Fruit fly (Drosophila melanogaster) whole organism, embryonic: ENCODE results near the gene ZnT77C.

Experiments
- Aef1 ChIP-seq: fragments of 200-800 bp; sonication (Bioruptor generic); IDR thresholded peaks from 3 replicates; pipeline ENCODE4 v1.3.6; 2022; ENCODE audit warnings: missing biosample characterization, missing genetic modification characterization
- Antp ChIP-seq: fragments of 200-800 bp; sonication (Bioruptor generic); optimal IDR thresholded peaks from 3 replicates; lab custom pipeline; 2016; ENCODE audit warnings: missing biosample characterization, missing genetic modification characterization
- BEAF-32 ChIP-seq: fragments of 200-800 bp; sonication (Bioruptor generic); optimal IDR thresholded peaks from 3 replicates; lab custom pipeline; 2017; ENCODE audit warnings: missing biosample characterization, missing genetic modification characterization, mild to moderate bottlenecking, moderate library complexity, missing genetic modification reagents
- Blimp-1 ChIP-seq: fragments of 200-800 bp; sonication (Bioruptor generic); optimal IDR thresholded peaks from 3 replicates; lab custom pipeline; 2018; ENCODE audit warnings: missing biosample characterization, missing genetic modification characterization, mild to moderate bottlenecking, moderate library complexity, missing genetic modification reagents
- BtbVII ChIP-seq: fragments of 200-800 bp; sonication (Bioruptor generic); optimal IDR thresholded peaks from 3 replicates; lab custom pipeline; 2017; ENCODE audit warnings: missing biosample characterization, mild to moderate bottlenecking, missing genetic modification characterization
- CG1024 ChIP-seq: fragments of 200-800 bp; sonication (Bioruptor generic); IDR thresholded peaks from 2 replicates; pipeline ENCODE4 v1.3.6; 2022; ENCODE audit warnings: missing biosample characterization, missing genetic modification characterization
- CG10274 ChIP-seq: fragments of 200-800 bp; sonication (Bioruptor generic); optimal IDR thresholded peaks from 3 replicates; lab custom pipeline; 2017; ENCODE audit warnings: missing biosample characterization, mild to moderate bottlenecking, missing genetic modification characterization
- CG10431 ChIP-seq: fragments of 200-800 bp; sonication (Bioruptor generic); optimal IDR thresholded peaks from 3 replicates; lab custom pipeline; 2018; ENCODE audit warnings: missing biosample characterization, mild to moderate bottlenecking, missing genetic modification characterization
- CG11696 ChIP-seq: fragments of 200-800 bp; sonication (Bioruptor generic); IDR thresholded peaks from 2 replicates; pipeline ENCODE4 v1.3.6; 2022; ENCODE audit warnings: missing biosample characterization, missing genetic modification characterization
- CG11723 ChIP-seq: fragments of 200-800 bp; sonication (Bioruptor generic); optimal IDR thresholded peaks from 2 replicates; lab custom pipeline; 2017; ENCODE audit warnings: missing biosample characterization, mild to moderate bottlenecking, missing genetic modification characterization
- CG1529 ChIP-seq: fragments of 200-800 bp; sonication (Bioruptor generic); optimal IDR thresholded peaks from 3 replicates; lab custom pipeline; 2018; ENCODE audit warnings: missing biosample characterization, missing genetic modification characterization
- CG15514 ChIP-seq: fragments of 200-800 bp; sonication (Bioruptor generic); optimal IDR thresholded peaks from 3 replicates; lab custom pipeline; 2017; ENCODE audit warnings: missing biosample characterization, missing genetic modification characterization, mild to moderate bottlenecking, moderate library complexity, missing genetic modification reagents
- CG17568 ChIP-seq: fragments of 200-800 bp; sonication (Bioruptor generic); optimal IDR thresholded peaks from 2 replicates; lab custom pipeline; 2018; ENCODE audit warnings: missing biosample characterization, mild to moderate bottlenecking, missing genetic modification characterization, moderate library complexity
- CG30403 ChIP-seq: fragments of 200-800 bp; sonication (Bioruptor generic); optimal IDR thresholded peaks from 3 replicates; lab custom pipeline; 2016; ENCODE audit warnings: missing biosample characterization, missing genetic modification characterization
- CG3163 ChIP-seq: fragments of 200-800 bp; sonication (Bioruptor generic); optimal IDR thresholded peaks from 3 replicates; lab custom pipeline; 2016; ENCODE audit warnings: missing biosample characterization, missing genetic modification characterization
- CG4360 ChIP-seq: fragments of 200-800 bp; sonication (Bioruptor generic); IDR thresholded peaks from 2 replicates; pipeline ENCODE4 v1.3.6; 2022; ENCODE audit warnings: missing biosample characterization, missing genetic modification characterization
- CG4617 ChIP-seq: fragments of 200-800 bp; sonication (Bioruptor generic); optimal IDR thresholded peaks from 3 replicates; lab custom pipeline; 2016; ENCODE audit warnings: missing biosample characterization, missing genetic modification characterization, borderline replicate concordance
- CG6272 ChIP-seq: fragments of 200-800 bp; sonication (Bioruptor generic); IDR thresholded peaks from 2 replicates; pipeline ENCODE4 v1.3.6; 2022; ENCODE audit warnings: missing biosample characterization, missing genetic modification characterization
- CG7987 ChIP-seq: fragments of 200-800 bp; sonication (Bioruptor generic); optimal IDR thresholded peaks from 2 replicates; lab custom pipeline; 2018; ENCODE audit warnings: missing biosample characterization, mild to moderate bottlenecking, missing genetic modification characterization, moderate library complexity
- CG9932 ChIP-seq: fragments of 200-800 bp; sonication (Bioruptor generic); IDR thresholded peaks from 2 replicates; pipeline ENCODE4 v1.3.6; 2022; ENCODE audit warnings: missing biosample characterization, missing genetic modification characterization
- CHES-1-like ChIP-seq: fragments of 200-800 bp; sonication (Bioruptor generic); optimal IDR thresholded peaks from 2 replicates; lab custom pipeline; 2016; ENCODE audit warnings: missing biosample characterization, missing genetic modification characterization
- Gug ChIP-seq: fragments of 200-800 bp; sonication (Bioruptor generic); IDR thresholded peaks from 4 replicates; pipeline ENCODE4 v1.3.6; 2022; ENCODE audit warnings: missing biosample characterization, missing genetic modification characterization
- HLH54F ChIP-seq: fragments of 200-800 bp; sonication (Bioruptor generic); optimal IDR thresholded peaks from 3 replicates; lab custom pipeline; 2016; ENCODE audit warnings: missing biosample characterization, missing genetic modification characterization
- Hsf ChIP-seq: fragments of 200-800 bp; sonication (Bioruptor generic); optimal IDR thresholded peaks from 3 replicates; lab custom pipeline; 2016; ENCODE audit warnings: missing biosample characterization, missing genetic modification characterization
- Jarid2 ChIP-seq: fragments of 200-800 bp; sonication (Bioruptor generic); optimal IDR thresholded peaks from 3 replicates; lab custom pipeline; 2017; ENCODE audit warnings: mild to moderate bottlenecking, missing biosample characterization, missing genetic modification reagents, missing genetic modification characterization
- Lim3 ChIP-seq: fragments of 200-800 bp; sonication (Bioruptor generic); IDR thresholded peaks from 2 replicates; pipeline ENCODE4 v1.3.6; 2022; ENCODE audit warnings: missing biosample characterization, missing genetic modification characterization
- Mes4 ChIP-seq: fragments of 200-800 bp; sonication (Bioruptor generic); optimal IDR thresholded peaks from 2 replicates; lab custom pipeline; 2016; ENCODE audit warnings: missing biosample characterization, missing genetic modification characterization
- NC2α ChIP-seq: fragments of 200-800 bp; sonication (Bioruptor generic); optimal IDR thresholded peaks from 2 replicates; lab custom pipeline; 2016; ENCODE audit warnings: missing biosample characterization, missing genetic modification characterization
- Nf-YC ChIP-seq: fragments of 200-800 bp; optimal IDR thresholded peaks from 3 replicates; lab custom pipeline; 2019; ENCODE audit warnings: missing biosample characterization, mild to moderate bottlenecking, missing genetic modification characterization, moderate library complexity
- Sox100B ChIP-seq: fragments of 200-800 bp; sonication (Bioruptor generic); optimal IDR thresholded peaks from 3 replicates; lab custom pipeline; 2018; ENCODE audit warnings: missing biosample characterization, mild to moderate bottlenecking, missing genetic modification characterization
- Ssrp ChIP-seq: fragments of 200-800 bp; sonication (Bioruptor generic); optimal IDR thresholded peaks from 2 replicates; lab custom pipeline; 2018; ENCODE audit warnings: missing biosample characterization, mild to moderate bottlenecking, missing genetic modification characterization, moderate library complexity
- ara ChIP-seq: fragments of 200-800 bp; sonication (Bioruptor generic); IDR thresholded peaks from 2 replicates; pipeline ENCODE4 v1.3.6; 2022; ENCODE audit warnings: missing biosample characterization, missing genetic modification characterization
- ash1 ChIP-seq: fragments of 200-800 bp; sonication (Bioruptor generic); optimal IDR thresholded peaks from 2 replicates; lab custom pipeline; 2018; ENCODE audit warnings: missing biosample characterization, mild to moderate bottlenecking, missing genetic modification characterization
- ato ChIP-seq: fragments of 200-800 bp; sonication (Bioruptor generic); IDR thresholded peaks from 2 replicates; pipeline ENCODE4 v1.3.6; 2022; ENCODE audit warnings: missing biosample characterization, missing genetic modification characterization; ENCODE audit not compliant: partially characterized antibody
- bab2 ChIP-seq: fragments of 200-800 bp; sonication (Bioruptor generic); optimal IDR thresholded peaks from 2 replicates; lab custom pipeline; 2016; ENCODE audit warnings: missing biosample characterization, missing genetic modification characterization
- cg ChIP-seq: fragments of 200-800 bp; sonication (Bioruptor generic); optimal IDR thresholded peaks from 3 replicates; lab custom pipeline; 2019; ENCODE audit warnings: missing biosample characterization, mild to moderate bottlenecking, missing genetic modification characterization, moderate library complexity
- chm ChIP-seq: fragments of 200-800 bp; sonication (Bioruptor generic); IDR thresholded peaks from 2 replicates; pipeline ENCODE4 v1.3.6; 2022; ENCODE audit warnings: missing biosample characterization, missing genetic modification characterization
- esg ChIP-seq: fragments of 200-800 bp; sonication (Bioruptor generic); conservative IDR thresholded peaks from 2 replicates; pipeline ENCODE4 v1.3.6; 2022; ENCODE audit warnings: missing biosample characterization, missing genetic modification characterization
- eve ChIP-seq, 2 experiments: fragments of >200 bp; optimal IDR thresholded peaks; 2 replicates each; lab custom pipeline; 2017; ENCODE audit warnings: missing biosample characterization in 2 of 2, missing genetic modification characterization in 2 of 2
- gcm2 ChIP-seq: fragments of 200-800 bp; sonication (Bioruptor generic); optimal IDR thresholded peaks from 2 replicates; lab custom pipeline; 2016; ENCODE audit warnings: missing biosample characterization, missing genetic modification characterization
- gro ChIP-seq: fragments of 200-800 bp; sonication (Bioruptor generic); optimal IDR thresholded peaks from 2 replicates; lab custom pipeline; 2016; ENCODE audit warnings: missing biosample characterization, missing genetic modification characterization
- her ChIP-seq: fragments of 200-800 bp; sonication (Bioruptor generic); optimal IDR thresholded peaks from 2 replicates; lab custom pipeline; 2016; ENCODE audit warnings: missing biosample characterization, missing genetic modification characterization
- insv ChIP-seq, 2 experiments: fragments of 200-800 bp; sonication (Bioruptor generic); optimal IDR thresholded peaks; 3 replicates each; lab custom pipeline; 2016 to 2018; ENCODE audit warnings: missing biosample characterization in 2 of 2, missing genetic modification characterization in 2 of 2
- knrl ChIP-seq: fragments of 200-800 bp; sonication (Bioruptor generic); IDR thresholded peaks from 3 replicates; pipeline ENCODE4 v1.3.6; 2022; ENCODE audit warnings: missing biosample characterization, missing genetic modification characterization; ENCODE audit not compliant: partially characterized antibody
- pfk ChIP-seq: fragments of 200-800 bp; sonication (Bioruptor generic); optimal IDR thresholded peaks from 2 replicates; lab custom pipeline; 2018; ENCODE audit warnings: missing biosample characterization, mild to moderate bottlenecking, missing genetic modification characterization, moderate library complexity
- ro ChIP-seq: fragments of 200-800 bp; sonication (Bioruptor generic); IDR thresholded peaks from 2 replicates; pipeline ENCODE4 v1.3.6; 2022; ENCODE audit warnings: missing biosample characterization, missing genetic modification characterization
- tgo ChIP-seq: fragments of 200-800 bp; sonication (Bioruptor generic); IDR thresholded peaks from 3 replicates; pipeline ENCODE4 v1.3.6; 2022; ENCODE audit warnings: missing biosample characterization, missing genetic modification characterization
- vfl ChIP-seq: fragments of 200-800 bp; sonication (Bioruptor generic); optimal IDR thresholded peaks from 2 replicates; lab custom pipeline; 2016; ENCODE audit warnings: missing biosample characterization, missing genetic modification characterization
- wor ChIP-seq: fragments of 200-800 bp; sonication (Bioruptor generic); IDR thresholded peaks from 2 replicates; pipeline ENCODE4 v1.3.6; 2022; ENCODE audit warnings: missing biosample characterization, missing genetic modification characterization
- zfh1 ChIP-seq: fragments of 200-800 bp; sonication (Bioruptor generic); IDR thresholded peaks from 3 replicates; pipeline ENCODE4 v1.3.6; 2022; ENCODE audit warnings: missing biosample characterization, missing genetic modification characterization

ZnT77C gene

DNA sequence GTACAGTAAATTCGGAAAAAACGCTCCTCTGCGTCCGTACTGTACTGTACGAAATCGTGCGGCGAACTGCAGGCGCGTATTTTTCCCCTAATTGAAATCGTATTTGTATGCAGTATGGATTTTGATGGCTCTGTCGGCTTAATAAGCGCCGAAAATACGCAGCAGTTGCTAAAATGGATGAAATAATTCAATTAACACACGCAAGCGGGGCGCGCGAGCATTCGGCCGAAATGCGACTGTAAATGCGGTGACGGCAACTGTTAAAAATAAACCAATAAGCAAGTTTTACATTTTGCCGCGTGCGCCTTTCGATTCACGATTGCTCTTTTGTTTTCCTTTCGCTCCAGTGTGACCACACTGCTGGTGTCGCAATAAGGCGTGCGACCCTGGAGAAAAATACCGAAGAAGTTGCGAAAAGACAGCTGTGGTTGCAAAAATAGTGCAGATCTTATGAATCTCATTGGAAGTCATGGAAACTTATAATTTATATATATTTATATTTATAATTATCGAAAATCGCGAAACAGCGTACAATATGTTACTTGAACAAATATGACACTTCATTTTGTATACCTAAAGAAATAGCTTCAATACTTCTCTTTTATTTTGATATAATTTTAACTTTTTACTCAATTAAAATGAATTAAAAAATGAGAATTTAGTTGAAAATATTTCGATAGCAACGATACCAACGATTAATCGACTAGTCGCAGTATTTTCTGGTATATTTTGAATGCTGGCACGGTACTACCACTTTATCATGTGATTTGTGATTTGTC lies 21.5 kb downstream of the ZnT77C start, which contains the start of the genes CG32428 and CG5969 (continued):
- peak; percentile 52 for TF ChIP-seq esg
- no peak for TF ChIP-seq gcm2 (GFP tag; lab: Kevin White, UChicago)
- peak; percentile 80 for TF ChIP-seq CG9932 (GFP tag; lab: Robert Waterston, UW)
- TF ChIP-seq Lim3 (GFP tag; lab: Robert Waterston, UW): no peak
- no peak for TF ChIP-seq NC2α
- no peak for TF ChIP-seq ato (GFP tag; lab: Robert Waterston, UW)
- TF ChIP-seq wor (GFP tag; lab: Robert Waterston, UW): no peak
- TF ChIP-seq zfh1: peak; percentile 62; the same call in 2 of the 3 replicates
- TF ChIP-seq CG6272: 0 out of 2 replicates have a peak, but pooled peaks have one; percentile 24
- TF ChIP-seq eve (GFP tag; optimal IDR thresholded peaks at IDR 0.05; lab: Kevin White, UChicago): no peak
- TF ChIP-seq knrl (GFP tag; lab: Robert Waterston, UW): no peak
- no peak for TF ChIP-seq CG1529 (GFP tag; lab: Kevin White, UChicago)
- no peak for TF ChIP-seq CG17568 (GFP tag; lab: Kevin White, UChicago)
- TF ChIP-seq bab2 (GFP tag; lab: Kevin White, UChicago): no peak
- no peak for TF ChIP-seq ro
- peak; percentile 55 for TF ChIP-seq Jarid2
- TF ChIP-seq CG11696 (GFP tag; lab: Robert Waterston, UW): peak; percentile 92
- peak; percentile 52 for TF ChIP-seq Sox100B
- peak; percentile 28 for TF ChIP-seq Ssrp (tag; lab: Kevin White, UChicago)
- no peak for TF ChIP-seq CG10431 (GFP tag; lab: Kevin White, UChicago)
- TF ChIP-seq BtbVII (GFP tag; lab: Kevin White, UChicago): no peak
- no peak for TF ChIP-seq vfl (GFP tag; lab: Kevin White, UChicago)
- TF ChIP-seq insv (GFP tag; optimal IDR thresholded peaks at IDR 0.05; lab: Kevin White, UChicago): peak in 1 of 2 experiments; percentile 70
- TF ChIP-seq CG7987 (GFP tag; lab: Kevin White, UChicago): peak; percentile 12
- TF ChIP-seq CG15514: peak; percentile 55
- TF ChIP-seq CG30403 (GFP tag; lab: Kevin White, UChicago): peak; percentile 50
- TF ChIP-seq pfk (GFP tag; lab: Kevin White, UChicago): no peak
- TF ChIP-seq Nf-YC (tag; lab: Kevin White, UChicago): peak; percentile 73
- peak; percentile 26 for TF ChIP-seq Blimp-1 (GFP tag; lab: Kevin White, UChicago)
- TF ChIP-seq CG10274: no peak
- no peak for TF ChIP-seq CG3163 (GFP tag; lab: Kevin White, UChicago)
- peak; percentile 52 for TF ChIP-seq BEAF-32 (GFP tag; lab: Kevin White, UChicago)
- no peak for TF ChIP-seq Antp (GFP tag; lab: Kevin White, UChicago)
- TF ChIP-seq tgo (GFP tag; lab: Robert Waterston, UW): peak; percentile 60
- peak; percentile 46; the same call in 1 of the 2 replicates for TF ChIP-seq chm (GFP tag; lab: Robert Waterston, UW)
- no peak for TF ChIP-seq cg
- no peak for TF ChIP-seq her (GFP tag; lab: Kevin White, UChicago)
- TF ChIP-seq ara (GFP tag; lab: Robert Waterston, UW): no peak
- peak; percentile 9 for TF ChIP-seq gro (GFP tag; lab: Kevin White, UChicago)
- no peak for TF ChIP-seq CG11723 (GFP tag; lab: Kevin White, UChicago)
- peak; percentile 68 for TF ChIP-seq Aef1 (GFP tag; lab: Robert Waterston, UW)
- TF ChIP-seq CG4360 (GFP tag; lab: Robert Waterston, UW): no peak
- TF ChIP-seq CG1024 (GFP tag; lab: Robert Waterston, UW): no peak
- TF ChIP-seq HLH54F (GFP tag; lab: Kevin White, UChicago): no peak
- no peak for TF ChIP-seq CHES-1-like
- peak; percentile 50; the same call in 3 of the 4 replicates for TF ChIP-seq Gug (GFP tag; lab: Robert Waterston, UW)
- TF ChIP-seq Mes4: no peak
- no peak for TF ChIP-seq ash1 (GFP tag; lab: Kevin White, UChicago)
- no peak for TF ChIP-seq Hsf (GFP tag; lab: Kevin White, UChicago)
- TF ChIP-seq CG4617 (GFP tag; lab: Kevin White, UChicago): no peak
